Fruit fly (Drosophila melanogaster) whole organism, embryonic: ENCODE results near the gene Tango2.
A peak's percentile ranks its signal among the peaks of the same experiment; 100 is the strongest.

Experiments used
- ATbp ChIP-seq: fragments of 200-800 bp; sonication (Bioruptor generic); optimal IDR thresholded peaks from 2 replicates; lab custom pipeline; 2017; ENCODE audit warnings: missing biosample characterization, mild to moderate bottlenecking, missing genetic modification characterization, missing genetic modification reagents
- B-H2 ChIP-seq: fragments of 200-800 bp; sonication (Bioruptor generic); optimal IDR thresholded peaks from 2 replicates; lab custom pipeline; 2018; ENCODE audit warnings: missing biosample characterization, mild to moderate bottlenecking, missing genetic modification characterization
- Bteb2 ChIP-seq: fragments of 200-800 bp; sonication (Bioruptor generic); optimal IDR thresholded peaks from 2 replicates; lab custom pipeline; 2016; ENCODE audit warnings: missing biosample characterization, missing genetic modification characterization
- CG10431 ChIP-seq: fragments of 200-800 bp; sonication (Bioruptor generic); optimal IDR thresholded peaks from 3 replicates; lab custom pipeline; 2018; ENCODE audit warnings: missing biosample characterization, mild to moderate bottlenecking, missing genetic modification characterization
- CG10462 ChIP-seq: fragments of 200-800 bp; sonication (Bioruptor generic); optimal IDR thresholded peaks from 2 replicates; lab custom pipeline; 2016; ENCODE audit warnings: missing biosample characterization, missing genetic modification characterization
- CG11085 ChIP-seq: fragments of 200-800 bp; sonication (Bioruptor generic); IDR thresholded peaks from 2 replicates; pipeline ENCODE4 v1.3.6; 2022; ENCODE audit warnings: missing biosample characterization, missing genetic modification characterization
- CG17328 ChIP-seq: fragments of 200-800 bp; sonication (Bioruptor generic); IDR thresholded peaks from 2 replicates; pipeline ENCODE4 v1.3.6; 2022; ENCODE audit warnings: missing biosample characterization, missing genetic modification characterization
- CG17612 ChIP-seq: fragments of 200-800 bp; sonication (Bioruptor generic); IDR thresholded peaks from 2 replicates; pipeline ENCODE4 v1.3.6; 2022; ENCODE audit warnings: missing biosample characterization, missing genetic modification characterization
- CG18764 ChIP-seq: fragments of 200-800 bp; sonication (Bioruptor generic); optimal IDR thresholded peaks from 3 replicates; lab custom pipeline; 2016; ENCODE audit warnings: missing biosample characterization, missing genetic modification characterization
- CG2202 ChIP-seq: fragments of 200-800 bp; sonication (Bioruptor generic); optimal IDR thresholded peaks from 2 replicates; lab custom pipeline; 2018; ENCODE audit warnings: missing biosample characterization, mild to moderate bottlenecking, missing genetic modification characterization
- CG31365 ChIP-seq: fragments of 200-800 bp; sonication (Bioruptor generic); optimal IDR thresholded peaks from 2 replicates; lab custom pipeline; 2018; ENCODE audit warnings: missing biosample characterization, mild to moderate bottlenecking, missing genetic modification characterization
- CG31388 ChIP-seq: fragments of 200-800 bp; sonication (Bioruptor generic); optimal IDR thresholded peaks from 2 replicates; lab custom pipeline; 2016; ENCODE audit warnings: missing biosample characterization, missing genetic modification characterization
- CG34376 ChIP-seq: fragments of 200-800 bp; sonication (Bioruptor generic); optimal IDR thresholded peaks from 2 replicates; lab custom pipeline; 2018; ENCODE audit warnings: missing biosample characterization, mild to moderate bottlenecking, missing genetic modification characterization
- CG43689 ChIP-seq: fragments of 200-800 bp; sonication (Bioruptor generic); IDR thresholded peaks from 2 replicates; pipeline ENCODE4 v1.3.6; 2022; ENCODE audit warnings: missing biosample characterization, missing genetic modification characterization
- CG4707 ChIP-seq: fragments of 200-800 bp; sonication (Bioruptor generic); optimal IDR thresholded peaks from 2 replicates; lab custom pipeline; 2018; ENCODE audit warnings: missing biosample characterization, mild to moderate bottlenecking, missing genetic modification characterization, moderate library complexity
- CG6683 ChIP-seq: fragments of 200-800 bp; sonication (Bioruptor generic); optimal IDR thresholded peaks from 2 replicates; lab custom pipeline; 2017; ENCODE audit warnings: missing biosample characterization, mild to moderate bottlenecking, missing genetic modification characterization, missing genetic modification reagents
- CG7745 ChIP-seq: fragments of 200-800 bp; sonication (Bioruptor generic); optimal IDR thresholded peaks from 2 replicates; lab custom pipeline; 2018; ENCODE audit warnings: missing biosample characterization, mild to moderate bottlenecking, missing genetic modification characterization, moderate library complexity
- CG7928 ChIP-seq: fragments of 200-800 bp; sonication (Bioruptor generic); optimal IDR thresholded peaks from 2 replicates; lab custom pipeline; 2017; ENCODE audit warnings: missing biosample characterization, mild to moderate bottlenecking, missing genetic modification characterization
- CG8944 ChIP-seq: fragments of 200-800 bp; sonication (Bioruptor generic); optimal IDR thresholded peaks from 3 replicates; lab custom pipeline; 2016; ENCODE audit warnings: missing biosample characterization, missing genetic modification characterization
- CG9817 ChIP-seq: fragments of 200-800 bp; sonication (Bioruptor generic); optimal IDR thresholded peaks from 2 replicates; lab custom pipeline; 2018; ENCODE audit warnings: missing biosample characterization, mild to moderate bottlenecking, missing genetic modification characterization, moderate library complexity
- CG9932 ChIP-seq: fragments of 200-800 bp; sonication (Bioruptor generic); IDR thresholded peaks from 2 replicates; pipeline ENCODE4 v1.3.6; 2022; ENCODE audit warnings: missing biosample characterization, missing genetic modification characterization
- CrebB ChIP-seq: fragments of 200-800 bp; sonication (Bioruptor generic); optimal IDR thresholded peaks from 3 replicates; lab custom pipeline; 2018; ENCODE audit warnings: missing biosample characterization, mild to moderate bottlenecking, missing genetic modification characterization
- D19A ChIP-seq: fragments of 200-800 bp; optimal IDR thresholded peaks from 3 replicates; lab custom pipeline; 2019; ENCODE audit warnings: missing biosample characterization, mild to moderate bottlenecking, missing genetic modification characterization, moderate library complexity
- Dip3 ChIP-seq: fragments of 200-800 bp; sonication (Bioruptor generic); optimal IDR thresholded peaks from 3 replicates; lab custom pipeline; 2016; ENCODE audit warnings: missing biosample characterization, missing genetic modification characterization
- Hey ChIP-seq: fragments of 200-800 bp; sonication (Bioruptor generic); optimal IDR thresholded peaks from 3 replicates; lab custom pipeline; 2018; ENCODE audit warnings: missing biosample characterization, mild to moderate bottlenecking, missing genetic modification characterization
- Hr51 ChIP-seq, 2 experiments: fragments of 200-800 bp; sonication (Bioruptor generic); optimal IDR thresholded peaks; 2 replicates in 1 of 2; 3 replicates in 1 of 2; lab custom pipeline; 2016 to 2018; ENCODE audit warnings: missing biosample characterization in 2 of 2, missing genetic modification characterization in 2 of 2, mild to moderate bottlenecking in 1 of 2, moderate library complexity in 1 of 2
- Hsf ChIP-seq: fragments of 200-800 bp; sonication (Bioruptor generic); optimal IDR thresholded peaks from 3 replicates; lab custom pipeline; 2016; ENCODE audit warnings: missing biosample characterization, missing genetic modification characterization
- Nf-YA ChIP-seq: fragments of 200-800 bp; sonication (Bioruptor generic); IDR thresholded peaks from 2 replicates; pipeline ENCODE4 v1.3.6; 2022; ENCODE audit warnings: missing biosample characterization, missing genetic modification characterization
- Poxn ChIP-seq: fragments of 200-800 bp; sonication (Bioruptor generic); IDR thresholded peaks from 2 replicates; pipeline ENCODE4 v1.3.6; 2022; ENCODE audit warnings: missing biosample characterization, missing genetic modification characterization
- Side ChIP-seq: fragments of 200-800 bp; sonication (Bioruptor generic); optimal IDR thresholded peaks from 2 replicates; lab custom pipeline; 2016; ENCODE audit warnings: missing biosample characterization, missing genetic modification characterization
- Xrp1 ChIP-seq: fragments of 200-800 bp; sonication (Bioruptor generic); IDR thresholded peaks from 2 replicates; pipeline ENCODE4 v1.3.6; 2022; ENCODE audit warnings: missing biosample characterization, missing genetic modification characterization
- ac ChIP-seq: fragments of 200-800 bp; sonication (Bioruptor generic); optimal IDR thresholded peaks from 3 replicates; lab custom pipeline; 2017; ENCODE audit warnings: missing biosample characterization, mild to moderate bottlenecking, missing genetic modification characterization
- amos ChIP-seq: fragments of 200-800 bp; sonication (Bioruptor generic); IDR thresholded peaks from 2 replicates; pipeline ENCODE4 v1.3.6; 2022; ENCODE audit warnings: missing biosample characterization, missing genetic modification characterization; ENCODE audit not compliant: partially characterized antibody
- cato ChIP-seq: fragments of 200-800 bp; sonication (Bioruptor generic); optimal IDR thresholded peaks from 2 replicates; lab custom pipeline; 2016; ENCODE audit warnings: missing biosample characterization, missing genetic modification characterization, borderline replicate concordance
- cg ChIP-seq: fragments of 200-800 bp; sonication (Bioruptor generic); optimal IDR thresholded peaks from 3 replicates; lab custom pipeline; 2019; ENCODE audit warnings: missing biosample characterization, mild to moderate bottlenecking, missing genetic modification characterization, moderate library complexity
- chn ChIP-seq: fragments of 200-800 bp; sonication (Bioruptor generic); optimal IDR thresholded peaks from 2 replicates; lab custom pipeline; 2016; ENCODE audit warnings: missing biosample characterization, missing genetic modification characterization
- cwo ChIP-seq: fragments of 200-800 bp; sonication (Bioruptor generic); optimal IDR thresholded peaks from 3 replicates; lab custom pipeline; 2017; ENCODE audit warnings: missing biosample characterization, missing genetic modification characterization, mild to moderate bottlenecking, moderate library complexity, missing genetic modification reagents
- dpn ChIP-seq, 2 experiments: fragments of 200-800 bp; sonication (Bioruptor generic); optimal IDR thresholded peaks; 3 replicates each; lab custom pipeline; 2016; ENCODE audit warnings: missing biosample characterization in 2 of 2, missing genetic modification characterization in 2 of 2
- h ChIP-seq: fragments of >200 bp; optimal IDR thresholded peaks from 2 replicates; lab custom pipeline; 2017
- ham ChIP-seq: fragments of 200-800 bp; sonication (Bioruptor generic); IDR thresholded peaks from 2 replicates; pipeline ENCODE4 v1.3.6; 2022; ENCODE audit warnings: missing biosample characterization, missing genetic modification characterization
- luna ChIP-seq: fragments of 200-800 bp; sonication (Bioruptor generic); optimal IDR thresholded peaks from 2 replicates; lab custom pipeline; 2016; ENCODE audit warnings: missing biosample characterization, missing genetic modification characterization
- mirr ChIP-seq: fragments of 200-800 bp; sonication (Bioruptor generic); optimal IDR thresholded peaks from 3 replicates; lab custom pipeline; 2018; ENCODE audit warnings: missing biosample characterization, mild to moderate bottlenecking, missing genetic modification characterization
- pita ChIP-seq: fragments of 200-800 bp; sonication (Bioruptor generic); optimal IDR thresholded peaks from 2 replicates; lab custom pipeline; 2017; ENCODE audit warnings: missing biosample characterization, mild to moderate bottlenecking, missing genetic modification characterization
- pnt ChIP-seq: fragments of 200-800 bp; sonication (Bioruptor generic); optimal IDR thresholded peaks from 3 replicates; lab custom pipeline; 2016; ENCODE audit warnings: missing biosample characterization, missing genetic modification characterization
- psq ChIP-seq: fragments of 200-800 bp; sonication (Bioruptor generic); optimal IDR thresholded peaks from 2 replicates; lab custom pipeline; 2017; ENCODE audit warnings: missing biosample characterization, missing genetic modification characterization
- scrt ChIP-seq: fragments of 200-800 bp; sonication (Bioruptor generic); optimal IDR thresholded peaks from 2 replicates; lab custom pipeline; 2018; ENCODE audit warnings: missing biosample characterization, mild to moderate bottlenecking, missing genetic modification characterization, moderate library complexity
- shn ChIP-seq: fragments of 200-800 bp; sonication (Bioruptor generic); optimal IDR thresholded peaks from 3 replicates; lab custom pipeline; 2016; ENCODE audit warnings: missing biosample characterization, missing genetic modification characterization
- sima ChIP-seq: fragments of 200-800 bp; sonication (Bioruptor generic); optimal IDR thresholded peaks from 2 replicates; lab custom pipeline; 2016; ENCODE audit warnings: missing biosample characterization, missing genetic modification characterization
- slbo ChIP-seq: fragments of 200-800 bp; sonication (Bioruptor generic); IDR thresholded peaks from 2 replicates; pipeline ENCODE4 v1.3.6; 2022; ENCODE audit warnings: missing biosample characterization, missing genetic modification characterization
- sna ChIP-seq: fragments of 200-800 bp; sonication (Bioruptor generic); IDR thresholded peaks from 2 replicates; pipeline ENCODE4 v1.3.6; 2022; ENCODE audit warnings: missing biosample characterization, missing genetic modification characterization; ENCODE audit not compliant: partially characterized antibody
- trh ChIP-seq: fragments of 200-800 bp; sonication (Bioruptor generic); optimal IDR thresholded peaks from 2 replicates; lab custom pipeline; 2016; ENCODE audit warnings: missing biosample characterization, missing genetic modification characterization
- z ChIP-seq: fragments of 200-800 bp; sonication (Bioruptor generic); IDR thresholded peaks from 3 replicates; pipeline ENCODE4 v1.3.6; 2022; ENCODE audit warnings: missing biosample characterization, missing genetic modification characterization

Gene Tango2

dm6 chrX:13572382-13572781, 44.4 kb upstream of the Tango2 start (continued):
- TF ChIP-seq ac (GFP tag; lab: Kevin White, UChicago) (no peak), ATbp (GFP tag; lab: Kevin White, UChicago) (peak; percentile 48), CG6683 (GFP tag; lab: Kevin White, UChicago) (no peak), z (GFP tag; lab: Robert Waterston, UW) (no peak), scrt (GFP tag; lab: Kevin White, UChicago) (peak; percentile 18), mirr (no peak), CG17612 (GFP tag; lab: Robert Waterston, UW) (no peak), trh (GFP tag; lab: Kevin White, UChicago) (no peak), CG7745 (tag; lab: Kevin White, UChicago) (no peak), shn (GFP tag; lab: Kevin White, UChicago) (peak; percentile 6), chn (GFP tag; lab: Kevin White, UChicago) (peak; percentile 59), h (lab: Kevin White, UChicago) (no peak), Side (GFP tag; lab: Kevin White, UChicago) (peak; percentile 17), CG11085 (no peak), CG2202 (tag; lab: Kevin White, UChicago) (no peak), CG4707 (GFP tag; lab: Kevin White, UChicago) (no peak), CG17328 (GFP tag; lab: Robert Waterston, UW) (peak; percentile 34; the same call in 1 of the 2 replicates), D19A (peak; percentile 56), psq (GFP tag; lab: Kevin White, UChicago) (no peak), CG31365 (tag; lab: Kevin White, UChicago) (no peak), CG7928 (GFP tag; lab: Kevin White, UChicago) (no peak), Nf-YA (no peak), CG9817 (tag; lab: Kevin White, UChicago) (peak; percentile 10), sima (no peak), ham (GFP tag; lab: Robert Waterston, UW) (no peak), B-H2 (no peak), CG8944 (peak; percentile 57), Bteb2 (GFP tag; lab: Kevin White, UChicago) (peak; percentile 42), amos (no peak), Dip3 (GFP tag; lab: Kevin White, UChicago) (peak; percentile 22), cwo (GFP tag; lab: Kevin White, UChicago) (peak; percentile 24), CG43689 (GFP tag; lab: Robert Waterston, UW) (no peak), dpn (GFP tag; optimal IDR thresholded peaks at IDR 0.05; lab: Kevin White, UChicago) (peak; percentile 58 to 60), CrebB (tag; lab: Kevin White, UChicago) (no peak), CG18764 (GFP tag; lab: Kevin White, UChicago) (no peak), CG10431 (GFP tag; lab: Kevin White, UChicago) (no peak), Hr51 (GFP tag; optimal IDR thresholded peaks at IDR 0.05; lab: Kevin White, UChicago) (peak; percentile 24 to 68), Xrp1 (GFP tag; lab: Robert Waterston, UW) (peak; percentile 51; the same call in 1 of the 2 replicates), pnt (GFP tag; lab: Kevin White, UChicago) (peak; percentile 42), CG9932 (GFP tag; lab: Robert Waterston, UW) (peak; percentile 28; the same call in 1 of the 2 replicates), slbo (GFP tag; lab: Robert Waterston, UW) (peak; percentile 59), CG34376 (GFP tag; lab: Kevin White, UChicago) (no peak), cato (no peak), Poxn (GFP tag; lab: Robert Waterston, UW) (no peak), CG31388 (GFP tag; lab: Kevin White, UChicago) (no peak), Hsf (GFP tag; lab: Kevin White, UChicago) (peak; percentile 59), cg (no peak), sna (GFP tag; lab: Robert Waterston, UW) (no peak), luna (GFP tag; lab: Kevin White, UChicago) (no peak), CG10462 (GFP tag; lab: Kevin White, UChicago) (no peak), pita (GFP tag; lab: Kevin White, UChicago) (no peak), Hey (no peak)
